Fruit fly (Drosophila melanogaster): ENCODE measurements around the gene CG18249.

Gene CG18249

DNA sequence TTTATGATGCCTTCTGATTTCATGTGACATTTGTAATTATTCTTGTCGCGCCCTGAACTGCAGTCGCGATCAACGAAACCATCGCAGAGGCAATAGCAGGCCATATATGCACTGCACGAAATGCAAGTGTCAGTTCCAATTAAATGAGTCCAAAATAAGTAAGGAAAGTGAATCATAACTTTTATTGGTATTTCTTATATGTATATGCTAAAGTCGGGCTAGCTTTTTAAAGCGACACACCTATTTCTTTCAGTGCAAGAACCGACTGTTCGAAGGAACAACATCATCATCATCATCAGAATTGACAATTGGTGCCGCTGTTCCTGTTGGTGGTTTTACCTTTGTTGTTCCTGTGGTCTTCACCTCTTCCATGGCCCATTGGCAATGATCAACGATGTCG, 22.8 kb upstream of the CG18249 start (continued):
- TF ChIP-seq z (GFP tag; IDR thresholded peaks at IDR 0.05), result no peak
- TF ChIP-seq crc (GFP tag; optimal IDR thresholded peaks at IDR 0.05), result no peak
- TF ChIP-seq CG2120 (GFP tag; optimal IDR thresholded peaks at IDR 0.05), result no peak
- TF ChIP-seq ap (GFP tag; IDR thresholded peaks at IDR 0.05), result no peak
- no peak for TF ChIP-seq CG34422 (GFP tag; IDR thresholded peaks at IDR 0.05)
- no peak for TF ChIP-seq Eip74EF (GFP tag; optimal IDR thresholded peaks at IDR 0.05)
- TF ChIP-seq Dfd (GFP tag; optimal IDR thresholded peaks at IDR 0.05), result no peak
- TF ChIP-seq CG11723 (GFP tag; optimal IDR thresholded peaks at IDR 0.05), result no peak
- TF ChIP-seq wek (GFP tag; optimal IDR thresholded peaks at IDR 0.05), result no peak
- TF ChIP-seq Bteb2 (GFP tag; optimal IDR thresholded peaks at IDR 0.05), result no peak
- TF ChIP-seq fru (optimal IDR thresholded peaks at IDR 0.05), result no peak
- no peak for TF ChIP-seq shn (GFP tag; optimal IDR thresholded peaks at IDR 0.05)
- TF ChIP-seq ato (GFP tag; IDR thresholded peaks at IDR 0.05; ENCODE audit: partially characterized antibody), result no peak
- TF ChIP-seq sima (GFP tag; optimal IDR thresholded peaks at IDR 0.05), result no peak
- no peak for TF ChIP-seq Nf-YB (GFP tag; optimal IDR thresholded peaks at IDR 0.05)
- no peak for TF ChIP-seq H15 (GFP tag; IDR thresholded peaks at IDR 0.05)
- TF ChIP-seq CG11695 (GFP tag; IDR thresholded peaks at IDR 0.05), result no peak
- TF ChIP-seq hth (optimal IDR thresholded peaks at IDR 0.05), result no peak
- no peak for TF ChIP-seq tll (GFP tag; optimal IDR thresholded peaks at IDR 0.05)
- TF ChIP-seq mam (GFP tag; optimal IDR thresholded peaks at IDR 0.05), result no peak
- TF ChIP-seq lab (GFP tag; optimal IDR thresholded peaks at IDR 0.05), result no peak
- TF ChIP-seq nerfin-2 (GFP tag; IDR thresholded peaks at IDR 0.05; ENCODE audit: partially characterized antibody), result no peak
- no peak for TF ChIP-seq CG10462 (GFP tag; optimal IDR thresholded peaks at IDR 0.05)
- TF ChIP-seq sens-2 (GFP tag; IDR thresholded peaks at IDR 0.05), result 0 out of 2 replicates have a peak, but pooled peaks have one; percentile 28
- TF ChIP-seq CG8944 (GFP tag; optimal IDR thresholded peaks at IDR 0.05), result no peak
- no peak for TF ChIP-seq CG5180 (GFP tag; optimal IDR thresholded peaks at IDR 0.05)
- peak; percentile 71 for TF ChIP-seq CG1603 (tag; optimal IDR thresholded peaks at IDR 0.05)
- no peak for TF ChIP-seq cwo (GFP tag; optimal IDR thresholded peaks at IDR 0.05)
- TF ChIP-seq Optix (GFP tag; IDR thresholded peaks at IDR 0.05), result no peak
- TF ChIP-seq pros (GFP tag; optimal IDR thresholded peaks at IDR 0.05), result no peak
- no peak for TF ChIP-seq Lim3 (GFP tag; IDR thresholded peaks at IDR 0.05)
- no peak for TF ChIP-seq chn (GFP tag; optimal IDR thresholded peaks at IDR 0.05)
- TF ChIP-seq sens (GFP tag), result peak; percentile 88
- peak; percentile 7 for TF ChIP-seq pum (GFP tag; optimal IDR thresholded peaks at IDR 0.05)
- TF ChIP-seq yki (optimal IDR thresholded peaks at IDR 0.05), result no peak
- TF ChIP-seq Oli (tag; optimal IDR thresholded peaks at IDR 0.05), result no peak
- no peak for TF ChIP-seq dpn (GFP tag; optimal IDR thresholded peaks at IDR 0.05)
- no peak for TF ChIP-seq CG17359 (tag; optimal IDR thresholded peaks at IDR 0.05)
- no peak for TF ChIP-seq lmd (GFP tag; IDR thresholded peaks at IDR 0.05)
- no peak for TF ChIP-seq Sox102F (GFP tag; optimal IDR thresholded peaks at IDR 0.05)
- no peak for TF ChIP-seq CG12299 (tag; optimal IDR thresholded peaks at IDR 0.05)
- TF ChIP-seq CG32772 (GFP tag; IDR thresholded peaks at IDR 0.05), result no peak
- no peak for TF ChIP-seq btn (GFP tag; optimal IDR thresholded peaks at IDR 0.05)
- no peak for TF ChIP-seq insv (GFP tag; optimal IDR thresholded peaks at IDR 0.05)
- TF ChIP-seq pb (GFP tag; optimal IDR thresholded peaks at IDR 0.05), result no peak
- no peak for TF ChIP-seq Six4 (GFP tag; optimal IDR thresholded peaks at IDR 0.05)
- TF ChIP-seq tx (GFP tag; optimal IDR thresholded peaks at IDR 0.05), result no peak
- no peak for TF ChIP-seq CG17186 (GFP tag; optimal IDR thresholded peaks at IDR 0.05)
- TF ChIP-seq tup (GFP tag; optimal IDR thresholded peaks at IDR 0.05), result no peak
- TF ChIP-seq Sox100B (GFP tag; optimal IDR thresholded peaks at IDR 0.05), result no peak
- TF ChIP-seq CG8089 (GFP tag; optimal IDR thresholded peaks at IDR 0.05), result no peak
- TF ChIP-seq Sry-β (GFP tag; optimal IDR thresholded peaks at IDR 0.05), result no peak
- TF ChIP-seq TFAM (GFP tag; optimal IDR thresholded peaks at IDR 0.05), result no peak
